Fruit fly (Drosophila melanogaster) whole organism, prepupa: Measurements from ENCODE around the gene CG15408.

Experiments
- CG11294 ChIP-seq: fragments of 200-800 bp; sonication (Bioruptor generic); IDR thresholded peaks from 2 replicates; pipeline ENCODE4 v1.3.6; 2022; ENCODE audit warnings: missing biosample characterization, missing genetic modification characterization
- CG15336 ChIP-seq: fragments of 200-800 bp; sonication (Bioruptor generic); IDR thresholded peaks from 2 replicates; pipeline ENCODE4 v1.3.6; 2022; ENCODE audit warnings: missing biosample characterization, missing genetic modification characterization
- CG4318 ChIP-seq: fragments of 200-800 bp; sonication (Bioruptor generic); optimal IDR thresholded peaks from 3 replicates; lab custom pipeline; 2017; ENCODE audit warnings: missing biosample characterization, mild to moderate bottlenecking, missing genetic modification characterization
- CG6276 ChIP-seq: fragments of 200-800 bp; sonication (Bioruptor generic); optimal IDR thresholded peaks from 2 replicates; lab custom pipeline; 2017; ENCODE audit warnings: missing biosample characterization, mild to moderate bottlenecking, missing genetic modification characterization
- Eip93F ChIP-seq: fragments of 200-800 bp; sonication (Bioruptor generic); optimal IDR thresholded peaks from 2 replicates; lab custom pipeline; 2016; ENCODE audit warnings: missing biosample characterization, mild to moderate bottlenecking, missing genetic modification characterization
- Gug ChIP-seq: fragments of 200-800 bp; sonication (Bioruptor generic); IDR thresholded peaks from 2 replicates; pipeline ENCODE4 v1.3.6; 2022; ENCODE audit warnings: missing biosample characterization, missing genetic modification characterization
- Hr38 ChIP-seq: sonication (Bioruptor generic); optimal IDR thresholded peaks from 2 replicates; lab custom pipeline; 2016; ENCODE audit warnings: missing biosample characterization, missing genetic modification characterization
- achi ChIP-seq: fragments of 200-800 bp; sonication (Bioruptor generic); optimal IDR thresholded peaks from 3 replicates; lab custom pipeline; 2016; ENCODE audit warnings: missing biosample characterization, missing genetic modification characterization

dm6 chr2L:3372483-3372929, 39.9 kb downstream of the CG15408 start:
- TF ChIP-seq CG11294 (GFP tag; lab: Robert Waterston, UW) (no peak), Eip93F (no peak), CG6276 (GFP tag; lab: Kevin White, UChicago) (peak; percentile 41), CG4318 (GFP tag; lab: Kevin White, UChicago) (peak; percentile 17), achi (peak; percentile 13), Hr38 (GFP tag; lab: Kevin White, UChicago) (no peak), CG15336 (peak; percentile 60), Gug (peak; percentile 26; the same call in 1 of the 2 replicates)
